Fruit fly (Drosophila melanogaster): ENCODE results near the gene Ask1.

Gene Ask1

dm6 chr3R:19858017-19858659 lies 21.4 kb upstream of the Ask1 start:
- no peak for TF ChIP-seq EcR (GFP tag; optimal IDR thresholded peaks at IDR 0.05)
- TF ChIP-seq CG8478 (optimal IDR thresholded peaks at IDR 0.05): no peak
- no peak for TF ChIP-seq Dll (optimal IDR thresholded peaks at IDR 0.05)
- no peak for TF ChIP-seq usp (GFP tag; optimal IDR thresholded peaks at IDR 0.05)
- no peak for TF ChIP-seq pan (optimal IDR thresholded peaks at IDR 0.05)
- no peak for TF ChIP-seq psq (optimal IDR thresholded peaks at IDR 0.05)

dm6 chr3R:19858944-19859343 lies 20.6 kb upstream of the Ask1 start:
- no peak for TF ChIP-seq psq (optimal IDR thresholded peaks at IDR 0.05)
- no peak for TF ChIP-seq Dll (optimal IDR thresholded peaks at IDR 0.05)
- TF ChIP-seq CG8478 (optimal IDR thresholded peaks at IDR 0.05): no peak
- TF ChIP-seq usp (GFP tag; optimal IDR thresholded peaks at IDR 0.05): no peak
- TF ChIP-seq pan (optimal IDR thresholded peaks at IDR 0.05): no peak
- TF ChIP-seq EcR (GFP tag; optimal IDR thresholded peaks at IDR 0.05): no peak

dm6 chr3R:19859370-19860033 lies 20.0 kb upstream of the Ask1 start:
- no peak for TF ChIP-seq psq (optimal IDR thresholded peaks at IDR 0.05)
- TF ChIP-seq pan (optimal IDR thresholded peaks at IDR 0.05): no peak
- TF ChIP-seq CG8478 (optimal IDR thresholded peaks at IDR 0.05): no peak
- TF ChIP-seq Dll (optimal IDR thresholded peaks at IDR 0.05): no peak
- no peak for TF ChIP-seq EcR (GFP tag; optimal IDR thresholded peaks at IDR 0.05)
- TF ChIP-seq usp (GFP tag; optimal IDR thresholded peaks at IDR 0.05): no peak

dm6 chr3R:19860996-19861719 lies 18.4 kb upstream of the Ask1 start, which contains the start of the genes Ire1 and Mrm2:
Ire1 (minus strand) TSS chr3R:19861291.
Mrm2 (plus strand) TSS chr3R:19861610.
- TF ChIP-seq psq (optimal IDR thresholded peaks at IDR 0.05) (no peak), EcR (GFP tag; optimal IDR thresholded peaks at IDR 0.05) (no peak), CG8478 (optimal IDR thresholded peaks at IDR 0.05) (no peak), usp (GFP tag; optimal IDR thresholded peaks at IDR 0.05) (no peak), pan (optimal IDR thresholded peaks at IDR 0.05) (no peak), Dll (optimal IDR thresholded peaks at IDR 0.05) (no peak)

dm6 chr3R:19863979-19864775 lies 15.3 kb upstream of the Ask1 start, which contains the start of the genes CG4572 and CG4686:
CG4572 (minus strand) TSS chr3R:19864393.
CG4686 (plus strand) TSS chr3R:19864496.
- no peak for TF ChIP-seq pan (optimal IDR thresholded peaks at IDR 0.05)
- no peak for TF ChIP-seq Dll (optimal IDR thresholded peaks at IDR 0.05)
- TF ChIP-seq EcR (GFP tag; optimal IDR thresholded peaks at IDR 0.05): no peak
- no peak for TF ChIP-seq usp (GFP tag; optimal IDR thresholded peaks at IDR 0.05)
- no peak for TF ChIP-seq CG8478 (optimal IDR thresholded peaks at IDR 0.05)
- no peak for TF ChIP-seq psq (optimal IDR thresholded peaks at IDR 0.05)

- no peak for TF ChIP-seq Dll (optimal IDR thresholded peaks at IDR 0.05)
- TF ChIP-seq psq (optimal IDR thresholded peaks at IDR 0.05): no peak
- TF ChIP-seq CG8478 (optimal IDR thresholded peaks at IDR 0.05): no peak
- TF ChIP-seq EcR (GFP tag; optimal IDR thresholded peaks at IDR 0.05): no peak
- no peak for TF ChIP-seq pan (optimal IDR thresholded peaks at IDR 0.05)
- no peak for TF ChIP-seq usp (GFP tag; optimal IDR thresholded peaks at IDR 0.05)
Measured at dm6 chr3R:19873102-19873737, 6.3 kb upstream of the Ask1 start.

- TF ChIP-seq pan (optimal IDR thresholded peaks at IDR 0.05) (no peak), Dll (optimal IDR thresholded peaks at IDR 0.05) (peak; percentile 75)
Measured at dm6 chr3R:19875118-19875887, 4.2 kb upstream of the Ask1 start, which contains the start of gene Mrp5. Mrp5 (minus strand) TSS chr3R:19875678.

- TF ChIP-seq EcR (GFP tag; optimal IDR thresholded peaks at IDR 0.05) (no peak), pan (optimal IDR thresholded peaks at IDR 0.05) (no peak), CG8478 (optimal IDR thresholded peaks at IDR 0.05) (no peak), Dll (optimal IDR thresholded peaks at IDR 0.05) (no peak), psq (optimal IDR thresholded peaks at IDR 0.05) (no peak), usp (GFP tag; optimal IDR thresholded peaks at IDR 0.05) (no peak)
Measured at dm6 chr3R:19877427-19878076, 2.0 kb upstream of the Ask1 start, which contains the start of the genes CG17186 and Arc42. CG17186 (minus strand) TSS chr3R:19877514. Arc42 (plus strand) TSS chr3R:19877737.

dm6 chr3R:19880431-19880939 lies 966 bp downstream of the Ask1 start:
- TF ChIP-seq pan (optimal IDR thresholded peaks at IDR 0.05): no peak
- TF ChIP-seq Dll (optimal IDR thresholded peaks at IDR 0.05): no peak
- TF ChIP-seq psq (optimal IDR thresholded peaks at IDR 0.05): no peak
- no peak for TF ChIP-seq EcR (GFP tag; optimal IDR thresholded peaks at IDR 0.05)
- no peak for TF ChIP-seq usp (GFP tag; optimal IDR thresholded peaks at IDR 0.05)
- TF ChIP-seq CG8478 (optimal IDR thresholded peaks at IDR 0.05): no peak

All from whole organism.